Fruit fly (Drosophila melanogaster) whole organism, embryonic: ENCODE measurements around the gene CG11089.

ENCODE experiments used
- Aef1 ChIP-seq: fragments of 200-800 bp; sonication (Bioruptor generic); IDR thresholded peaks from 3 replicates; pipeline ENCODE4 v1.3.6; 2022; ENCODE audit warnings: missing biosample characterization, missing genetic modification characterization
- CG10209 ChIP-seq: fragments of 200-800 bp; sonication (Bioruptor generic); optimal IDR thresholded peaks from 3 replicates; lab custom pipeline; 2017; ENCODE audit warnings: missing biosample characterization, mild to moderate bottlenecking, missing genetic modification characterization, missing genetic modification reagents
- CG10654 ChIP-seq: fragments of 200-800 bp; sonication (Bioruptor generic); optimal IDR thresholded peaks from 2 replicates; lab custom pipeline; 2016; ENCODE audit warnings: missing biosample characterization, missing genetic modification characterization
- CG18262 ChIP-seq: fragments of 200-800 bp; optimal IDR thresholded peaks from 3 replicates; lab custom pipeline; 2019; ENCODE audit warnings: missing biosample characterization, mild to moderate bottlenecking, missing genetic modification characterization, moderate library complexity
- CG31441 ChIP-seq: fragments of 200-800 bp; sonication (Bioruptor generic); IDR thresholded peaks from 2 replicates; pipeline ENCODE4 v1.3.6; 2022; ENCODE audit warnings: missing biosample characterization, missing genetic modification characterization
- CG3847 ChIP-seq: fragments of 200-800 bp; sonication (Bioruptor generic); IDR thresholded peaks from 2 replicates; pipeline ENCODE4 v1.3.6; 2022; ENCODE audit warnings: missing biosample characterization, missing genetic modification characterization
- CG4328 ChIP-seq: fragments of 200-800 bp; sonication (Bioruptor generic); optimal IDR thresholded peaks from 3 replicates; lab custom pipeline; 2017; ENCODE audit warnings: missing biosample characterization, missing genetic modification reagents, missing genetic modification characterization
- CG6272 ChIP-seq: fragments of 200-800 bp; sonication (Bioruptor generic); IDR thresholded peaks from 2 replicates; pipeline ENCODE4 v1.3.6; 2022; ENCODE audit warnings: missing biosample characterization, missing genetic modification characterization
- CG6683 ChIP-seq: fragments of 200-800 bp; sonication (Bioruptor generic); optimal IDR thresholded peaks from 2 replicates; lab custom pipeline; 2017; ENCODE audit warnings: missing biosample characterization, mild to moderate bottlenecking, missing genetic modification characterization, missing genetic modification reagents
- CG6765 ChIP-seq: fragments of 200-800 bp; sonication (Bioruptor generic); optimal IDR thresholded peaks from 3 replicates; lab custom pipeline; 2017; ENCODE audit warnings: missing biosample characterization, mild to moderate bottlenecking, missing genetic modification characterization
- CG8089 ChIP-seq: fragments of 200-800 bp; sonication (Bioruptor generic); optimal IDR thresholded peaks from 3 replicates; lab custom pipeline; 2016; ENCODE audit warnings: missing biosample characterization, missing genetic modification characterization
- CG8924 ChIP-seq: fragments of 200-800 bp; optimal IDR thresholded peaks from 3 replicates; lab custom pipeline; 2019; ENCODE audit warnings: missing biosample characterization, mild to moderate bottlenecking, missing genetic modification characterization, moderate library complexity
- CG9817 ChIP-seq: fragments of 200-800 bp; sonication (Bioruptor generic); optimal IDR thresholded peaks from 2 replicates; lab custom pipeline; 2018; ENCODE audit warnings: missing biosample characterization, mild to moderate bottlenecking, missing genetic modification characterization, moderate library complexity
- CG9932 ChIP-seq: fragments of 200-800 bp; sonication (Bioruptor generic); IDR thresholded peaks from 2 replicates; pipeline ENCODE4 v1.3.6; 2022; ENCODE audit warnings: missing biosample characterization, missing genetic modification characterization
- CTCF ChIP-seq: fragments of 200-800 bp; sonication (Bioruptor generic); optimal IDR thresholded peaks from 2 replicates; lab custom pipeline; 2017; ENCODE audit warnings: missing biosample characterization, mild to moderate bottlenecking, missing genetic modification characterization, moderate library complexity
- Dfd ChIP-seq, 2 experiments: fragments of >200 bp; optimal IDR thresholded peaks; 2 replicates each; lab custom pipeline; 2017; ENCODE audit warnings: missing biosample characterization in 2 of 2, missing genetic modification characterization in 2 of 2
- Dref ChIP-seq: fragments of 200-800 bp; sonication (Bioruptor generic); IDR thresholded peaks from 2 replicates; pipeline ENCODE4 v1.3.6; 2022; ENCODE audit warnings: missing biosample characterization, missing genetic modification characterization
- Ets65A ChIP-seq: fragments of 200-800 bp; sonication (Bioruptor generic); peaks from one replicate; lab custom pipeline; 2016; ENCODE audit warnings: missing biosample characterization, missing genetic modification characterization
- Hmr ChIP-seq: fragments of 200-800 bp; sonication (Bioruptor generic); optimal IDR thresholded peaks from 3 replicates; lab custom pipeline; 2017; ENCODE audit warnings: mild to moderate bottlenecking, missing biosample characterization, missing genetic modification reagents, missing genetic modification characterization
- Hr51 ChIP-seq, 2 experiments: fragments of 200-800 bp; sonication (Bioruptor generic); optimal IDR thresholded peaks; 2 replicates in 1 of 2; 3 replicates in 1 of 2; lab custom pipeline; 2016 to 2018; ENCODE audit warnings: missing biosample characterization in 2 of 2, missing genetic modification characterization in 2 of 2, mild to moderate bottlenecking in 1 of 2, moderate library complexity in 1 of 2
- MBD-R2 ChIP-seq: fragments of 200-800 bp; sonication (Bioruptor generic); IDR thresholded peaks from 2 replicates; pipeline ENCODE4 v1.3.6; 2022; ENCODE audit warnings: missing biosample characterization, missing genetic modification characterization
- Mrtf ChIP-seq: fragments of 200-800 bp; sonication (Bioruptor generic); IDR thresholded peaks from 3 replicates; pipeline ENCODE4 v1.3.6; 2022; ENCODE audit warnings: missing biosample characterization, missing genetic modification characterization
- Nf-YA ChIP-seq: fragments of 200-800 bp; sonication (Bioruptor generic); IDR thresholded peaks from 2 replicates; pipeline ENCODE4 v1.3.6; 2022; ENCODE audit warnings: missing biosample characterization, missing genetic modification characterization
- Nf-YB ChIP-seq: fragments of 200-800 bp; sonication (Bioruptor generic); optimal IDR thresholded peaks from 3 replicates; lab custom pipeline; 2019; ENCODE audit warnings: missing biosample characterization, mild to moderate bottlenecking, missing genetic modification characterization, moderate library complexity
- Oli ChIP-seq: fragments of 200-800 bp; sonication (Bioruptor generic); optimal IDR thresholded peaks from 2 replicates; lab custom pipeline; 2018; ENCODE audit warnings: missing biosample characterization, mild to moderate bottlenecking, missing genetic modification characterization, moderate library complexity
- Pdp1 ChIP-seq, 2 experiments: fragments of 200-800 bp; sonication (Bioruptor generic); optimal IDR thresholded peaks; 3 replicates each; lab custom pipeline; 2016; ENCODE audit warnings: missing biosample characterization in 2 of 2, missing genetic modification characterization in 2 of 2, mild to moderate bottlenecking in 1 of 2, moderate library complexity in 1 of 2
- Ptx1 ChIP-seq: fragments of 200-800 bp; sonication (Bioruptor generic); IDR thresholded peaks from 2 replicates; pipeline ENCODE4 v1.3.6; 2022; ENCODE audit warnings: missing biosample characterization, missing genetic modification characterization
- Sry-β ChIP-seq: fragments of 200-800 bp; sonication (Bioruptor generic); optimal IDR thresholded peaks from 2 replicates; lab custom pipeline; 2018; ENCODE audit warnings: missing biosample characterization, mild to moderate bottlenecking, missing genetic modification characterization, moderate library complexity
- Stat92E ChIP-seq, 3 experiments: fragments of >200 bp in 2 of 3; fragments of 200-800 bp in 1 of 3; sonication (Bioruptor generic) in 1 of 3; optimal IDR thresholded peaks; 2 replicates each; lab custom pipeline; 2017 to 2019; ENCODE audit warnings: missing biosample characterization in 3 of 3, missing genetic modification characterization in 3 of 3, mild to moderate bottlenecking in 1 of 3, moderate library complexity in 1 of 3
- Tbp ChIP-seq: fragments of >200 bp; optimal IDR thresholded peaks from 2 replicates; lab custom pipeline; 2018; ENCODE audit warnings: missing biosample characterization, missing genetic modification characterization
- bbx ChIP-seq: fragments of 200-800 bp; sonication (Bioruptor generic); IDR thresholded peaks from 2 replicates; pipeline ENCODE4 v1.3.6; 2022; ENCODE audit warnings: missing biosample characterization, missing genetic modification characterization; ENCODE audit not compliant: partially characterized antibody
- ci ChIP-seq: fragments of 200-800 bp; sonication (Bioruptor generic); IDR thresholded peaks from 3 replicates; pipeline ENCODE4 v1.3.6; 2022; ENCODE audit warnings: missing biosample characterization, missing genetic modification characterization
- disco-r ChIP-seq: fragments of 200-800 bp; sonication (Bioruptor generic); optimal IDR thresholded peaks from 2 replicates; lab custom pipeline; 2016; ENCODE audit warnings: missing biosample characterization, missing genetic modification characterization
- dmrt11E ChIP-seq: fragments of 200-800 bp; sonication (Bioruptor generic); optimal IDR thresholded peaks from 3 replicates; lab custom pipeline; 2018; ENCODE audit warnings: missing biosample characterization, mild to moderate bottlenecking, missing genetic modification characterization, moderate library complexity
- dmrt99B ChIP-seq: fragments of 200-800 bp; sonication (Bioruptor generic); optimal IDR thresholded peaks from 2 replicates; lab custom pipeline; 2018; ENCODE audit warnings: missing biosample characterization, mild to moderate bottlenecking, missing genetic modification characterization, moderate library complexity
- ewg ChIP-seq: fragments of 200-800 bp; sonication (Bioruptor generic); optimal IDR thresholded peaks from 3 replicates; lab custom pipeline; 2017; ENCODE audit warnings: mild to moderate bottlenecking, missing biosample characterization, missing genetic modification reagents, missing genetic modification characterization
- gce ChIP-seq: fragments of 200-800 bp; sonication (Bioruptor generic); IDR thresholded peaks from 3 replicates; pipeline ENCODE4 v1.3.6; 2022; ENCODE audit warnings: missing biosample characterization, missing genetic modification characterization
- gsb ChIP-seq: fragments of 200-800 bp; sonication (Bioruptor generic); IDR thresholded peaks from 2 replicates; pipeline ENCODE4 v1.3.6; 2022; ENCODE audit warnings: missing biosample characterization, missing genetic modification characterization
- gsb-n ChIP-seq: fragments of 200-800 bp; sonication (Bioruptor generic); optimal IDR thresholded peaks from 3 replicates; lab custom pipeline; 2018; ENCODE audit warnings: missing biosample characterization, mild to moderate bottlenecking, missing genetic modification characterization
- insv ChIP-seq, 2 experiments: fragments of 200-800 bp; sonication (Bioruptor generic); optimal IDR thresholded peaks; 3 replicates each; lab custom pipeline; 2016 to 2018; ENCODE audit warnings: missing biosample characterization in 2 of 2, missing genetic modification characterization in 2 of 2
- jing ChIP-seq: fragments of 200-800 bp; sonication (Bioruptor generic); optimal IDR thresholded peaks from 2 replicates; lab custom pipeline; 2018; ENCODE audit warnings: missing biosample characterization, mild to moderate bottlenecking, missing genetic modification characterization
- kay ChIP-seq: fragments of 200-800 bp; sonication (Bioruptor generic); optimal IDR thresholded peaks from 2 replicates; lab custom pipeline; 2016; ENCODE audit warnings: missing biosample characterization, missing genetic modification characterization
- klu ChIP-seq: fragments of 200-800 bp; sonication (Bioruptor generic); IDR thresholded peaks from 2 replicates; pipeline ENCODE4 v1.3.6; 2022; ENCODE audit warnings: missing biosample characterization, missing genetic modification characterization
- pho ChIP-seq: fragments of 200-800 bp; sonication (Bioruptor generic); optimal IDR thresholded peaks from 2 replicates; lab custom pipeline; 2016; ENCODE audit warnings: missing biosample characterization, missing genetic modification characterization
- phol ChIP-seq: fragments of 200-800 bp; sonication (Bioruptor generic); optimal IDR thresholded peaks from 3 replicates; lab custom pipeline; 2018; ENCODE audit warnings: missing biosample characterization, mild to moderate bottlenecking, missing genetic modification characterization, moderate library complexity
- psq ChIP-seq: fragments of 200-800 bp; sonication (Bioruptor generic); optimal IDR thresholded peaks from 2 replicates; lab custom pipeline; 2017; ENCODE audit warnings: missing biosample characterization, missing genetic modification characterization
- row ChIP-seq: fragments of 200-800 bp; sonication (Bioruptor generic); IDR thresholded peaks from 3 replicates; pipeline ENCODE4 v1.3.6; 2022; ENCODE audit warnings: missing biosample characterization, missing genetic modification characterization
- sd ChIP-seq: fragments of 200-800 bp; sonication (Bioruptor generic); optimal IDR thresholded peaks from 3 replicates; lab custom pipeline; 2018; ENCODE audit warnings: missing biosample characterization, mild to moderate bottlenecking, missing genetic modification characterization, moderate library complexity
- seq ChIP-seq: fragments of 200-800 bp; sonication (Bioruptor generic); IDR thresholded peaks from 2 replicates; pipeline ENCODE4 v1.3.6; 2022; ENCODE audit warnings: missing biosample characterization, missing genetic modification characterization
- sna ChIP-seq: fragments of 200-800 bp; sonication (Bioruptor generic); IDR thresholded peaks from 2 replicates; pipeline ENCODE4 v1.3.6; 2022; ENCODE audit warnings: missing biosample characterization, missing genetic modification characterization; ENCODE audit not compliant: partially characterized antibody
- tll ChIP-seq, 2 experiments: fragments of 200-800 bp in 1 of 2; fragments of >200 bp in 1 of 2; sonication (Bioruptor generic) in 1 of 2; optimal IDR thresholded peaks; 2 replicates each; lab custom pipeline; 2017 to 2019; ENCODE audit warnings: missing biosample characterization in 2 of 2, missing genetic modification characterization in 2 of 2, mild to moderate bottlenecking in 1 of 2, moderate library complexity in 1 of 2

Gene CG11089

dm6 chr3R:24829887-24830351 is 46.9 kb upstream of the CG11089 start, which contains the start of the genes Kaz and CG43273 (continued):
- TF ChIP-seq Aef1 (GFP tag; lab: Robert Waterston, UW) (peak; percentile 12; the same call in 1 of the 3 replicates), Oli (tag; lab: Kevin White, UChicago) (peak; percentile 44), Dref (GFP tag; lab: Robert Waterston, UW) (no peak), row (GFP tag; lab: Robert Waterston, UW) (peak; percentile 94), CG6272 (GFP tag; lab: Robert Waterston, UW) (peak; percentile 40; the same call in 1 of the 2 replicates), Ptx1 (GFP tag; lab: Robert Waterston, UW) (peak; percentile 75), CG31441 (GFP tag; lab: Robert Waterston, UW) (no peak; the same call in 1 of the 2 replicates), Pdp1 (GFP tag; optimal IDR thresholded peaks at IDR 0.05; lab: Kevin White, UChicago) (no peak), bbx (GFP tag; lab: Robert Waterston, UW) (no peak), Hr51 (GFP tag; optimal IDR thresholded peaks at IDR 0.05; lab: Kevin White, UChicago) (peak in 1 of 2 experiments; percentile 13), CG6683 (GFP tag; lab: Kevin White, UChicago) (no peak), tll (GFP tag; optimal IDR thresholded peaks at IDR 0.05; lab: Kevin White, UChicago) (peak in 1 of 2 experiments; percentile 28), CG3847 (peak; percentile 75), Dfd (GFP tag; optimal IDR thresholded peaks at IDR 0.05; lab: Kevin White, UChicago) (no peak), ci (GFP tag; lab: Robert Waterston, UW) (no peak), gsb (GFP tag; lab: Robert Waterston, UW) (no peak), Ets65A (peak; percentile 87), Tbp (GFP tag; lab: Kevin White, UChicago) (no peak), ewg (GFP tag; lab: Kevin White, UChicago) (peak; percentile 54), Mrtf (GFP tag; lab: Robert Waterston, UW) (no peak), Sry-β (peak; percentile 100), disco-r (GFP tag; lab: Kevin White, UChicago) (no peak), CTCF (no peak), CG18262 (no peak), gsb-n (tag; lab: Kevin White, UChicago) (no peak), sna (GFP tag; lab: Robert Waterston, UW) (0 out of 2 replicates have a peak, but pooled peaks have one; percentile 11), CG8089 (GFP tag; lab: Kevin White, UChicago) (no peak), psq (GFP tag; lab: Kevin White, UChicago) (peak; percentile 43), CG10654 (GFP tag; lab: Kevin White, UChicago) (peak; percentile 17), Stat92E (GFP tag; optimal IDR thresholded peaks at IDR 0.05; lab: Kevin White, UChicago) (no peak), MBD-R2 (peak; percentile 82), Nf-YA (GFP tag; lab: Robert Waterston, UW) (no peak), CG6765 (GFP tag; lab: Kevin White, UChicago) (no peak), insv (GFP tag; optimal IDR thresholded peaks at IDR 0.05; lab: Kevin White, UChicago) (peak in 1 of 2 experiments; percentile 14), CG8924 (tag; lab: Kevin White, UChicago) (peak; percentile 74), CG4328 (GFP tag; lab: Kevin White, UChicago) (peak; percentile 23), dmrt99B (tag; lab: Kevin White, UChicago) (no peak), pho (GFP tag; lab: Kevin White, UChicago) (no peak), Nf-YB (GFP tag; lab: Kevin White, UChicago) (no peak), CG9817 (peak; percentile 73), klu (GFP tag; lab: Robert Waterston, UW) (peak; percentile 30; the same call in 1 of the 2 replicates), jing (GFP tag; lab: Kevin White, UChicago) (no peak), sd (tag; lab: Kevin White, UChicago) (no peak), seq (GFP tag; lab: Robert Waterston, UW) (no peak), gce (GFP tag; lab: Robert Waterston, UW) (no peak), phol (tag; lab: Kevin White, UChicago) (peak; percentile 76), kay (GFP tag; lab: Kevin White, UChicago) (peak; percentile 26), dmrt11E (tag; lab: Kevin White, UChicago) (peak; percentile 40), CG10209 (GFP tag; lab: Kevin White, UChicago) (peak; percentile 37), CG9932 (GFP tag; lab: Robert Waterston, UW) (peak; percentile 78), Hmr (GFP tag; lab: Kevin White, UChicago) (peak; percentile 42)
